Fruit fly (Drosophila melanogaster): ENCODE data around the gene rux.

The rux gene

dm6 chrX:6032826-6033225 lies 4.8 kb downstream of the rux start:
- TF ChIP-seq Abd-B (GFP tag; optimal IDR thresholded peaks at IDR 0.05) (no peak), rgr (GFP tag; optimal IDR thresholded peaks at IDR 0.05) (no peak), ey (GFP tag; optimal IDR thresholded peaks at IDR 0.05) (no peak), lola (GFP tag; optimal IDR thresholded peaks at IDR 0.05) (no peak), Mio (GFP tag; optimal IDR thresholded peaks at IDR 0.05) (no peak), brk (GFP tag; optimal IDR thresholded peaks at IDR 0.05) (no peak), Hr78 (GFP tag; optimal IDR thresholded peaks at IDR 0.05) (no peak), Sp1 (GFP tag; optimal IDR thresholded peaks at IDR 0.05) (no peak), dmrt93B (GFP tag; optimal IDR thresholded peaks at IDR 0.05) (no peak), Dif (GFP tag; optimal IDR thresholded peaks at IDR 0.05; ENCODE audit: partially characterized antibody) (no peak), jim (GFP tag; optimal IDR thresholded peaks at IDR 0.05) (no peak), usp (GFP tag; optimal IDR thresholded peaks at IDR 0.05) (no peak), Hr83 (GFP tag; optimal IDR thresholded peaks at IDR 0.05; ENCODE audit: poor library complexity, severe bottlenecking) (no peak), pan (optimal IDR thresholded peaks at IDR 0.05) (no peak), h (GFP tag; optimal IDR thresholded peaks at IDR 0.05) (no peak), CG32264 (GFP tag; optimal IDR thresholded peaks at IDR 0.05) (no peak), Dfd (GFP tag; optimal IDR thresholded peaks at IDR 0.05) (no peak)

- TF ChIP-seq Dif (GFP tag; optimal IDR thresholded peaks at IDR 0.05; ENCODE audit: partially characterized antibody) (no peak), Hr83 (GFP tag; optimal IDR thresholded peaks at IDR 0.05; ENCODE audit: poor library complexity, severe bottlenecking) (no peak), fru (GFP tag; optimal IDR thresholded peaks at IDR 0.05) (peak; percentile 81), Myc (optimal IDR thresholded peaks at IDR 0.05) (no peak), br (GFP tag; optimal IDR thresholded peaks at IDR 0.05) (peak; percentile 66), psq (GFP tag; optimal IDR thresholded peaks at IDR 0.05) (peak; percentile 50), CG32264 (GFP tag; optimal IDR thresholded peaks at IDR 0.05) (peak; percentile 14), OdsH (GFP tag; optimal IDR thresholded peaks at IDR 0.05) (peak; percentile 54), pan (optimal IDR thresholded peaks at IDR 0.05) (no peak), dmrt93B (GFP tag; optimal IDR thresholded peaks at IDR 0.05) (peak; percentile 55), sv (GFP tag; optimal IDR thresholded peaks at IDR 0.05) (peak; percentile 70), rgr (GFP tag; optimal IDR thresholded peaks at IDR 0.05) (peak; percentile 67), Hr78 (GFP tag; optimal IDR thresholded peaks at IDR 0.05) (no peak), Rel (GFP tag; optimal IDR thresholded peaks at IDR 0.05) (no peak), Rel (tag; optimal IDR thresholded peaks at IDR 0.05) (peak; percentile 44), CG9705 (GFP tag; optimal IDR thresholded peaks at IDR 0.05) (peak; percentile 63), jim (GFP tag; optimal IDR thresholded peaks at IDR 0.05) (no peak), tai (GFP tag; optimal IDR thresholded peaks at IDR 0.05) (no peak), HLH106 (tag; optimal IDR thresholded peaks at IDR 0.05) (peak; percentile 71), woc (GFP tag; optimal IDR thresholded peaks at IDR 0.05) (peak; percentile 42), Sp1 (GFP tag; optimal IDR thresholded peaks at IDR 0.05) (peak; percentile 72), ey (GFP tag; optimal IDR thresholded peaks at IDR 0.05) (peak; percentile 77), foxo (GFP tag; optimal IDR thresholded peaks at IDR 0.05) (peak in 1 of 2 experiments; percentile 76), h (GFP tag; optimal IDR thresholded peaks at IDR 0.05) (peak; percentile 75), Hnf4 (GFP tag; optimal IDR thresholded peaks at IDR 0.05) (peak; percentile 48), lola (GFP tag; optimal IDR thresholded peaks at IDR 0.05) (no peak)
Measured at dm6 chrX:6031692-6032091, 5.9 kb downstream of the rux start.

dm6 chrX:6030593-6030992 lies 7.0 kb downstream of the rux start:
- TF ChIP-seq tai (GFP tag; optimal IDR thresholded peaks at IDR 0.05) (no peak), Vsx2 (GFP tag; optimal IDR thresholded peaks at IDR 0.05; ENCODE audit: partially characterized antibody) (peak; percentile 93)

dm6 chrX:6030010-6030409 lies 7.6 kb downstream of the rux start:
- TF ChIP-seq CrebA (GFP tag; optimal IDR thresholded peaks at IDR 0.05; ENCODE audit: borderline replicate concordance): no peak
- no peak for TF ChIP-seq Vsx2 (GFP tag; optimal IDR thresholded peaks at IDR 0.05; ENCODE audit: partially characterized antibody)
- TF ChIP-seq ey (GFP tag; optimal IDR thresholded peaks at IDR 0.05): peak; percentile 75
- TF ChIP-seq Myc (optimal IDR thresholded peaks at IDR 0.05): no peak
- no peak for TF ChIP-seq Hr83 (GFP tag; optimal IDR thresholded peaks at IDR 0.05; ENCODE audit: poor library complexity, severe bottlenecking)
- no peak for TF ChIP-seq jim (GFP tag; optimal IDR thresholded peaks at IDR 0.05)
- peak; percentile 76 for TF ChIP-seq HLH106 (tag; optimal IDR thresholded peaks at IDR 0.05)
- no peak for TF ChIP-seq Dif (GFP tag; optimal IDR thresholded peaks at IDR 0.05; ENCODE audit: partially characterized antibody)
- no peak for TF ChIP-seq lola (GFP tag; optimal IDR thresholded peaks at IDR 0.05)
- TF ChIP-seq Mio (GFP tag; optimal IDR thresholded peaks at IDR 0.05): no peak
- TF ChIP-seq sv (GFP tag; optimal IDR thresholded peaks at IDR 0.05): no peak
- peak; percentile 18 for TF ChIP-seq Hnf4 (GFP tag; optimal IDR thresholded peaks at IDR 0.05)
- TF ChIP-seq brk (GFP tag; optimal IDR thresholded peaks at IDR 0.05): peak; percentile 7
- peak; percentile 43 for TF ChIP-seq dmrt93B (GFP tag; optimal IDR thresholded peaks at IDR 0.05)
- TF ChIP-seq tai (GFP tag; optimal IDR thresholded peaks at IDR 0.05): no peak
- no peak for TF ChIP-seq N (GFP tag; optimal IDR thresholded peaks at IDR 0.05)
- TF ChIP-seq sage (GFP tag; optimal IDR thresholded peaks at IDR 0.05): peak; percentile 35
- no peak for TF ChIP-seq Dfd (GFP tag; optimal IDR thresholded peaks at IDR 0.05)
- peak; percentile 74 for TF ChIP-seq br (GFP tag; optimal IDR thresholded peaks at IDR 0.05)
- TF ChIP-seq GATAd (GFP tag; optimal IDR thresholded peaks at IDR 0.05): no peak
- TF ChIP-seq CG32264 (GFP tag; optimal IDR thresholded peaks at IDR 0.05): peak; percentile 28
- TF ChIP-seq usp (GFP tag; optimal IDR thresholded peaks at IDR 0.05): no peak
- peak; percentile 69 for TF ChIP-seq Sp1 (GFP tag; optimal IDR thresholded peaks at IDR 0.05)
- peak; percentile 55 for TF ChIP-seq psq (GFP tag; optimal IDR thresholded peaks at IDR 0.05)
- peak; percentile 64 for TF ChIP-seq woc (GFP tag; optimal IDR thresholded peaks at IDR 0.05)
- TF ChIP-seq pan (optimal IDR thresholded peaks at IDR 0.05): no peak
- TF ChIP-seq Rel (GFP tag; optimal IDR thresholded peaks at IDR 0.05): no peak
- peak; percentile 19 for TF ChIP-seq Rel (tag; optimal IDR thresholded peaks at IDR 0.05)
- peak; percentile 68 for TF ChIP-seq h (GFP tag; optimal IDR thresholded peaks at IDR 0.05)
- no peak for TF ChIP-seq dl (GFP tag; optimal IDR thresholded peaks at IDR 0.05; ENCODE audit: insufficient read depth in 1 of 2, partially characterized antibody in 2 of 2)
- no peak for TF ChIP-seq Abd-B (GFP tag; optimal IDR thresholded peaks at IDR 0.05)
- TF ChIP-seq dsf (GFP tag; optimal IDR thresholded peaks at IDR 0.05; ENCODE audit: borderline replicate concordance): no peak
- TF ChIP-seq OdsH (GFP tag; optimal IDR thresholded peaks at IDR 0.05): peak; percentile 58
- peak in 1 of 2 experiments; percentile 78 for TF ChIP-seq foxo (GFP tag; optimal IDR thresholded peaks at IDR 0.05)
- TF ChIP-seq fru (GFP tag; optimal IDR thresholded peaks at IDR 0.05): peak; percentile 76
- TF ChIP-seq CG9705 (GFP tag; optimal IDR thresholded peaks at IDR 0.05): peak; percentile 58

Data from whole organism, wandering third instar larva.